Fruit fly (Drosophila melanogaster): Measurements from ENCODE around the gene js.
A peak's percentile ranks its signal among the peaks of the same experiment; 100 is the strongest.

Gene js

dm6 chr3R:16334329-16334728 lies 33.8 kb downstream of the js start:
- TF ChIP-seq usp (GFP tag; optimal IDR thresholded peaks at IDR 0.05) (no peak), psq (optimal IDR thresholded peaks at IDR 0.05) (no peak), CG8478 (optimal IDR thresholded peaks at IDR 0.05) (no peak), EcR (GFP tag; optimal IDR thresholded peaks at IDR 0.05) (no peak), pan (optimal IDR thresholded peaks at IDR 0.05) (no peak), Dll (optimal IDR thresholded peaks at IDR 0.05) (no peak)

- no peak for TF ChIP-seq pan (optimal IDR thresholded peaks at IDR 0.05)
- peak in 1 of 2 experiments; percentile 16 for TF ChIP-seq EcR (GFP tag; optimal IDR thresholded peaks at IDR 0.05)
These were observed 36.2 kb downstream of the js start for dm6 chr3R:16331809-16332343.

- TF ChIP-seq psq (optimal IDR thresholded peaks at IDR 0.05) (no peak), Dll (optimal IDR thresholded peaks at IDR 0.05) (no peak), pan (optimal IDR thresholded peaks at IDR 0.05) (no peak), usp (GFP tag; optimal IDR thresholded peaks at IDR 0.05) (no peak), EcR (GFP tag; optimal IDR thresholded peaks at IDR 0.05) (no peak), CG8478 (optimal IDR thresholded peaks at IDR 0.05) (no peak)
These were observed 38.3 kb downstream of the js start for dm6 chr3R:16329797-16330196.

dm6 chr3R:16327549-16327948 lies 40.6 kb downstream of the js start, which contains the start of gene CG17930:
CG17930 (plus strand) TSS chr3R:16327849.
- TF ChIP-seq EcR (GFP tag; optimal IDR thresholded peaks at IDR 0.05) (no peak), psq (optimal IDR thresholded peaks at IDR 0.05) (no peak), usp (GFP tag; optimal IDR thresholded peaks at IDR 0.05) (no peak), pan (optimal IDR thresholded peaks at IDR 0.05) (no peak), Dll (optimal IDR thresholded peaks at IDR 0.05) (no peak), CG8478 (optimal IDR thresholded peaks at IDR 0.05) (no peak)

dm6 chr3R:16325192-16325591 lies 42.9 kb downstream of the js start, which contains the start of gene CG17929:
CG17929 (plus strand) TSS chr3R:16325492.
- TF ChIP-seq usp (GFP tag; optimal IDR thresholded peaks at IDR 0.05), result no peak
- TF ChIP-seq EcR (GFP tag; optimal IDR thresholded peaks at IDR 0.05), result no peak
- TF ChIP-seq CG8478 (optimal IDR thresholded peaks at IDR 0.05), result no peak
- TF ChIP-seq Dll (optimal IDR thresholded peaks at IDR 0.05), result no peak
- TF ChIP-seq pan (optimal IDR thresholded peaks at IDR 0.05), result no peak
- TF ChIP-seq psq (optimal IDR thresholded peaks at IDR 0.05), result no peak

dm6 chr3R:16323093-16323492 lies 45.0 kb downstream of the js start, which contains the start of gene CG6901:
CG6901 (plus strand) TSS chr3R:16323415.
- TF ChIP-seq CG8478 (optimal IDR thresholded peaks at IDR 0.05), result no peak
- no peak for TF ChIP-seq Dll (optimal IDR thresholded peaks at IDR 0.05)
- no peak for TF ChIP-seq pan (optimal IDR thresholded peaks at IDR 0.05)
- no peak for TF ChIP-seq usp (GFP tag; optimal IDR thresholded peaks at IDR 0.05)
- TF ChIP-seq EcR (GFP tag; optimal IDR thresholded peaks at IDR 0.05), result no peak
- TF ChIP-seq psq (optimal IDR thresholded peaks at IDR 0.05), result no peak

- TF ChIP-seq psq (optimal IDR thresholded peaks at IDR 0.05) (no peak), Dll (optimal IDR thresholded peaks at IDR 0.05) (no peak), EcR (GFP tag; optimal IDR thresholded peaks at IDR 0.05) (no peak), usp (GFP tag; optimal IDR thresholded peaks at IDR 0.05) (no peak), pan (optimal IDR thresholded peaks at IDR 0.05) (no peak), CG8478 (optimal IDR thresholded peaks at IDR 0.05) (no peak)
These were observed 46.6 kb downstream of the js start, which contains the start of gene CG44044 for dm6 chr3R:16321538-16321937. CG44044 (plus strand) TSS chr3R:16321838.

dm6 chr3R:16316747-16317146 lies 51.4 kb downstream of the js start:
- no peak for TF ChIP-seq psq (optimal IDR thresholded peaks at IDR 0.05)
- no peak for TF ChIP-seq Dll (optimal IDR thresholded peaks at IDR 0.05)
- TF ChIP-seq pan (optimal IDR thresholded peaks at IDR 0.05), result no peak
- TF ChIP-seq EcR (GFP tag; optimal IDR thresholded peaks at IDR 0.05), result no peak
- no peak for TF ChIP-seq CG8478 (optimal IDR thresholded peaks at IDR 0.05)
- TF ChIP-seq usp (GFP tag; optimal IDR thresholded peaks at IDR 0.05), result no peak

Data from whole organism.